Worm (Caenorhabditis elegans): Measurements from ENCODE around the gene C52D10.3.

- TF ChIP-seq lin-13 (tag; optimal IDR thresholded peaks at IDR 0.05) (no peak), ztf-11 (tag; optimal IDR thresholded peaks at IDR 0.05) (no peak), elt-3 (tag; optimal IDR thresholded peaks at IDR 0.05) (no peak), nhr-12 (tag; optimal IDR thresholded peaks at IDR 0.05) (no peak), flh-1 (GFP tag; optimal IDR thresholded peaks at IDR 0.05) (no peak), pha-4 (tag; optimal IDR thresholded peaks at IDR 0.05) (no peak), unc-39 (tag; optimal IDR thresholded peaks at IDR 0.05) (no peak), sptf-1 (tag; optimal IDR thresholded peaks at IDR 0.05) (no peak), cnd-1 (tag; optimal IDR thresholded peaks at IDR 0.05) (no peak), lsy-2 (tag; optimal IDR thresholded peaks at IDR 0.05) (no peak), ceh-43 (GFP tag; optimal IDR thresholded peaks at IDR 0.05) (no peak)
Observed at ce11 chrIV:17150418-17150817, 25.9 kb upstream of the C52D10.3 start.
